Fruit fly (Drosophila melanogaster) whole organism, embryonic: ENCODE results near the gene Atat.

Experiments
- Ada2b ChIP-seq: fragments of 200-800 bp; sonication (Bioruptor generic); IDR thresholded peaks from 2 replicates; pipeline ENCODE4 v1.3.6; 2022; ENCODE audit warnings: missing biosample characterization, missing genetic modification characterization
- Adf1 ChIP-seq: fragments of 200-800 bp; sonication (Bioruptor generic); IDR thresholded peaks from 2 replicates; pipeline ENCODE4 v1.3.6; 2022; ENCODE audit warnings: missing biosample characterization, missing genetic modification characterization
- Aef1 ChIP-seq: fragments of 200-800 bp; sonication (Bioruptor generic); IDR thresholded peaks from 3 replicates; pipeline ENCODE4 v1.3.6; 2022; ENCODE audit warnings: missing biosample characterization, missing genetic modification characterization
- B-H1 ChIP-seq: fragments of 200-800 bp; sonication (Bioruptor generic); IDR thresholded peaks from 3 replicates; pipeline ENCODE4 v1.3.6; 2022; ENCODE audit warnings: missing biosample characterization, missing genetic modification characterization
- B-H2 ChIP-seq: fragments of 200-800 bp; sonication (Bioruptor generic); optimal IDR thresholded peaks from 2 replicates; lab custom pipeline; 2018; ENCODE audit warnings: missing biosample characterization, mild to moderate bottlenecking, missing genetic modification characterization
- CG10654 ChIP-seq: fragments of 200-800 bp; sonication (Bioruptor generic); optimal IDR thresholded peaks from 2 replicates; lab custom pipeline; 2016; ENCODE audit warnings: missing biosample characterization, missing genetic modification characterization
- CG13894 ChIP-seq: fragments of 200-800 bp; sonication (Bioruptor generic); optimal IDR thresholded peaks from 3 replicates; lab custom pipeline; 2018; ENCODE audit warnings: missing biosample characterization, mild to moderate bottlenecking, missing genetic modification characterization, moderate library complexity
- CG14667 ChIP-seq: fragments of 200-800 bp; sonication (Bioruptor generic); IDR thresholded peaks from 2 replicates; pipeline ENCODE4 v1.3.6; 2022; ENCODE audit warnings: missing biosample characterization, missing genetic modification characterization
- CG1529 ChIP-seq: fragments of 200-800 bp; sonication (Bioruptor generic); optimal IDR thresholded peaks from 3 replicates; lab custom pipeline; 2018; ENCODE audit warnings: missing biosample characterization, missing genetic modification characterization
- CG15479 ChIP-seq: fragments of 200-800 bp; sonication (Bioruptor generic); optimal IDR thresholded peaks from 3 replicates; lab custom pipeline; 2019; ENCODE audit warnings: missing biosample characterization, mild to moderate bottlenecking, missing genetic modification characterization, moderate library complexity
- CG17829 ChIP-seq: fragments of 200-800 bp; optimal IDR thresholded peaks from 2 replicates; lab custom pipeline; 2019; ENCODE audit warnings: missing biosample characterization, mild to moderate bottlenecking, missing genetic modification characterization, moderate library complexity
- CG30020 ChIP-seq: fragments of 200-800 bp; optimal IDR thresholded peaks from 2 replicates; lab custom pipeline; 2019; ENCODE audit warnings: missing biosample characterization, mild to moderate bottlenecking, missing genetic modification characterization, moderate library complexity
- CG32772 ChIP-seq: fragments of 200-800 bp; sonication (Bioruptor generic); IDR thresholded peaks from 2 replicates; pipeline ENCODE4 v1.3.6; 2022; ENCODE audit warnings: missing biosample characterization, missing genetic modification characterization
- CG3847 ChIP-seq: fragments of 200-800 bp; sonication (Bioruptor generic); IDR thresholded peaks from 2 replicates; pipeline ENCODE4 v1.3.6; 2022; ENCODE audit warnings: missing biosample characterization, missing genetic modification characterization
- CG6765 ChIP-seq: fragments of 200-800 bp; sonication (Bioruptor generic); optimal IDR thresholded peaks from 3 replicates; lab custom pipeline; 2017; ENCODE audit warnings: missing biosample characterization, mild to moderate bottlenecking, missing genetic modification characterization
- CG7839 ChIP-seq: fragments of 200-800 bp; sonication (Bioruptor generic); optimal IDR thresholded peaks from 3 replicates; lab custom pipeline; 2018; ENCODE audit warnings: missing biosample characterization, mild to moderate bottlenecking, missing genetic modification characterization, moderate library complexity
- CG8388 ChIP-seq: fragments of 200-800 bp; sonication (Bioruptor generic); optimal IDR thresholded peaks from 2 replicates; lab custom pipeline; 2019; ENCODE audit warnings: missing biosample characterization, mild to moderate bottlenecking, missing genetic modification characterization, moderate library complexity
- Dfd ChIP-seq, 2 experiments: fragments of >200 bp; optimal IDR thresholded peaks; 2 replicates each; lab custom pipeline; 2017; ENCODE audit warnings: missing biosample characterization in 2 of 2, missing genetic modification characterization in 2 of 2
- Dll ChIP-seq: fragments of 200-800 bp; sonication (Bioruptor generic); IDR thresholded peaks from 4 replicates; pipeline ENCODE4 v1.3.6; 2022; ENCODE audit warnings: missing biosample characterization, missing genetic modification characterization; ENCODE audit not compliant: partially characterized antibody
- Eip74EF ChIP-seq, 2 experiments: fragments of 200-800 bp in 1 of 2; fragments of >200 bp in 1 of 2; sonication (Bioruptor generic) in 1 of 2; optimal IDR thresholded peaks; 2 replicates each; lab custom pipeline; 2017 to 2019; ENCODE audit warnings: missing biosample characterization in 2 of 2, missing genetic modification characterization in 2 of 2, mild to moderate bottlenecking in 1 of 2, moderate library complexity in 1 of 2
- Fer3 ChIP-seq: fragments of 200-800 bp; sonication (Bioruptor generic); optimal IDR thresholded peaks from 2 replicates; lab custom pipeline; 2018; ENCODE audit warnings: missing biosample characterization, mild to moderate bottlenecking, missing genetic modification characterization, moderate library complexity
- Gug ChIP-seq: fragments of 200-800 bp; sonication (Bioruptor generic); IDR thresholded peaks from 4 replicates; pipeline ENCODE4 v1.3.6; 2022; ENCODE audit warnings: missing biosample characterization, missing genetic modification characterization
- H15 ChIP-seq: fragments of 200-800 bp; sonication (Bioruptor generic); IDR thresholded peaks from 3 replicates; pipeline ENCODE4 v1.3.6; 2022; ENCODE audit warnings: missing biosample characterization, missing genetic modification characterization
- HHEX ChIP-seq: fragments of 200-800 bp; sonication (Bioruptor generic); optimal IDR thresholded peaks from 3 replicates; lab custom pipeline; 2017; ENCODE audit warnings: missing biosample characterization, mild to moderate bottlenecking, missing genetic modification characterization, missing genetic modification reagents
- Hmx ChIP-seq: fragments of 200-800 bp; sonication (Bioruptor generic); optimal IDR thresholded peaks from 2 replicates; lab custom pipeline; 2016; ENCODE audit warnings: missing biosample characterization, missing genetic modification characterization
- NC2α ChIP-seq: fragments of 200-800 bp; sonication (Bioruptor generic); optimal IDR thresholded peaks from 2 replicates; lab custom pipeline; 2016; ENCODE audit warnings: missing biosample characterization, missing genetic modification characterization
- Nf-YB ChIP-seq: fragments of 200-800 bp; sonication (Bioruptor generic); optimal IDR thresholded peaks from 3 replicates; lab custom pipeline; 2019; ENCODE audit warnings: missing biosample characterization, mild to moderate bottlenecking, missing genetic modification characterization, moderate library complexity
- Optix ChIP-seq: fragments of 200-800 bp; sonication (Bioruptor generic); IDR thresholded peaks from 3 replicates; pipeline ENCODE4 v1.3.6; 2022; ENCODE audit warnings: missing biosample characterization, missing genetic modification characterization
- Pdp1 ChIP-seq, 2 experiments: fragments of 200-800 bp; sonication (Bioruptor generic); optimal IDR thresholded peaks; 3 replicates each; lab custom pipeline; 2016; ENCODE audit warnings: missing biosample characterization in 2 of 2, missing genetic modification characterization in 2 of 2, mild to moderate bottlenecking in 1 of 2, moderate library complexity in 1 of 2
- Sox100B ChIP-seq: fragments of 200-800 bp; sonication (Bioruptor generic); optimal IDR thresholded peaks from 3 replicates; lab custom pipeline; 2018; ENCODE audit warnings: missing biosample characterization, mild to moderate bottlenecking, missing genetic modification characterization
- TFAM ChIP-seq: fragments of 200-800 bp; sonication (Bioruptor generic); optimal IDR thresholded peaks from 2 replicates; lab custom pipeline; 2017; ENCODE audit warnings: missing biosample characterization, missing genetic modification characterization, inconsistent platforms
- cg ChIP-seq: fragments of 200-800 bp; sonication (Bioruptor generic); optimal IDR thresholded peaks from 3 replicates; lab custom pipeline; 2019; ENCODE audit warnings: missing biosample characterization, mild to moderate bottlenecking, missing genetic modification characterization, moderate library complexity
- dpn ChIP-seq, 2 experiments: fragments of 200-800 bp; sonication (Bioruptor generic); optimal IDR thresholded peaks; 3 replicates each; lab custom pipeline; 2016; ENCODE audit warnings: missing biosample characterization in 2 of 2, missing genetic modification characterization in 2 of 2
- emc ChIP-seq: fragments of 200-800 bp; sonication (Bioruptor generic); optimal IDR thresholded peaks from 2 replicates; lab custom pipeline; 2016; ENCODE audit warnings: missing biosample characterization, missing genetic modification characterization
- ewg ChIP-seq: fragments of 200-800 bp; sonication (Bioruptor generic); optimal IDR thresholded peaks from 3 replicates; lab custom pipeline; 2017; ENCODE audit warnings: mild to moderate bottlenecking, missing biosample characterization, missing genetic modification reagents, missing genetic modification characterization
- exex ChIP-seq: fragments of 200-800 bp; sonication (Bioruptor generic); optimal IDR thresholded peaks from 4 replicates; lab custom pipeline; 2018; ENCODE audit warnings: missing biosample characterization, mild to moderate bottlenecking, missing genetic modification characterization, moderate library complexity
- fd102C ChIP-seq: fragments of 200-800 bp; sonication (Bioruptor generic); optimal IDR thresholded peaks from 2 replicates; lab custom pipeline; 2018; ENCODE audit warnings: missing biosample characterization, mild to moderate bottlenecking, missing genetic modification characterization, moderate library complexity
- fru ChIP-seq: fragments of >200 bp; optimal IDR thresholded peaks from 2 replicates; lab custom pipeline; 2017
- ftz-f1 ChIP-seq: fragments of 200-800 bp; sonication (Bioruptor generic); optimal IDR thresholded peaks from 2 replicates; lab custom pipeline; 2016; ENCODE audit warnings: missing biosample characterization, missing genetic modification characterization
- hth ChIP-seq: fragments of >200 bp; optimal IDR thresholded peaks from 2 replicates; lab custom pipeline; 2017; ENCODE audit warnings: inconsistent platforms
- ind ChIP-seq: fragments of 200-800 bp; sonication (Bioruptor generic); optimal IDR thresholded peaks from 3 replicates; lab custom pipeline; 2016; ENCODE audit warnings: missing biosample characterization, missing genetic modification characterization
- insv ChIP-seq, 2 experiments: fragments of 200-800 bp; sonication (Bioruptor generic); optimal IDR thresholded peaks; 3 replicates each; lab custom pipeline; 2016 to 2018; ENCODE audit warnings: missing biosample characterization in 2 of 2, missing genetic modification characterization in 2 of 2
- otp ChIP-seq: fragments of 200-800 bp; sonication (Bioruptor generic); IDR thresholded peaks from 3 replicates; pipeline ENCODE4, ENCODE4 v1.3.6; 2022; ENCODE audit warnings: missing biosample characterization, missing genetic modification characterization
- p53 ChIP-seq: fragments of 200-800 bp; sonication (Bioruptor generic); optimal IDR thresholded peaks from 2 replicates; lab custom pipeline; 2016; ENCODE audit warnings: missing biosample characterization, missing genetic modification characterization
- pb ChIP-seq: fragments of 200-800 bp; sonication (Bioruptor generic); optimal IDR thresholded peaks from 3 replicates; lab custom pipeline; 2016; ENCODE audit warnings: missing biosample characterization, missing genetic modification characterization
- pita ChIP-seq: fragments of 200-800 bp; sonication (Bioruptor generic); optimal IDR thresholded peaks from 2 replicates; lab custom pipeline; 2017; ENCODE audit warnings: missing biosample characterization, mild to moderate bottlenecking, missing genetic modification characterization
- rib ChIP-seq: fragments of 200-800 bp; sonication (Bioruptor generic); IDR thresholded peaks from 2 replicates; pipeline ENCODE4 v1.3.6; 2022; ENCODE audit warnings: missing biosample characterization, missing genetic modification characterization
- so ChIP-seq: fragments of 200-800 bp; sonication (Bioruptor generic); IDR thresholded peaks from 3 replicates; pipeline ENCODE4 v1.3.6; 2022; ENCODE audit warnings: missing biosample characterization, missing genetic modification characterization
- trem ChIP-seq: fragments of 200-800 bp; optimal IDR thresholded peaks from 3 replicates; lab custom pipeline; 2019; ENCODE audit warnings: missing biosample characterization, mild to moderate bottlenecking, missing genetic modification characterization, moderate library complexity
- yki ChIP-seq: fragments of >200 bp; optimal IDR thresholded peaks from 3 replicates; lab custom pipeline; 2018

Atat gene

DNA sequence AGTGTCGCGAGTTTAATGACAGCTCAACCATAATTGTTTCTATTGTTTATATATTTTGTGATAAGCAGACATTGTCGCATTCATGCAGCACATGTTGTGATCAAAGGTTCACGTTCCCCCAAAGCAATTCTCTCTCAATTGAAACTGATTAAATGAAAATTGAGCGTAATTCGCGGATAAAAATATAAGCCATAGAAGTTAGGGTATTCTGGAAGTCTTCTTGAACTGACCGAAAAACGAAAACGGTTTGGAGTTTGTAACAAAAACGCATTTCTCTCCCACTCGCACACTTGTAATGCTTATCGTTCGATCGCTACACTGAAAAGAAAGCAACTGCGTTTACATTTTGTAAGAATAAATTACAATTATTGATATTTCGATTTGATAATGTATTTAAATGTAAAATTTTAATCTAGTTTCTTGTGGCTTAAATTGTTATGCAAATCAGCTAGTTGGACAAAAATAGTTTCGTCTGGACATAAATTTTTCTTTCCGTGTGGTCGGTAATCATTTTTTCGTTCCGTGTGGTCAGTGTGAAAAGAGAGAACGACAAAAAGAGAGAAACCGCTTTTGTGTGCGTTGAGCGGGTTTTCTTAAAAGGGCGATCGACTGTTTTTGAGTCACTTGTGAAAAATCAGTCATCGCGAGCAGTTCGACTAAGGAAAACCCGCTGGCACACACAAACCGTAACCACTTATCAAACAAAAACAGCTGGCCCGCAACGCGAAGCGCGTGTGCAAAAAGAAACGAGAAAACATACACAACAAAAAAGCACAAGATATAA, 3.7 kb downstream of the Atat start, which contains the start of gene aay (continued):
- peak; percentile 98 for TF ChIP-seq HHEX (GFP tag; lab: Kevin White, UChicago)
- TF ChIP-seq CG13894 (tag; lab: Kevin White, UChicago) = peak; percentile 97
- TF ChIP-seq B-H2 (GFP tag; lab: Kevin White, UChicago) = peak; percentile 94
- TF ChIP-seq Fer3 (tag; lab: Kevin White, UChicago) = peak; percentile 99
- peak; percentile 89 for TF ChIP-seq CG30020 (tag; lab: Kevin White, UChicago)
- TF ChIP-seq NC2α (GFP tag; lab: Kevin White, UChicago) = peak; percentile 97
- TF ChIP-seq ind = peak; percentile 99
- TF ChIP-seq so (GFP tag; lab: Robert Waterston, UW) = peak; percentile 98
- TF ChIP-seq hth (lab: Kevin White, UChicago) = no peak
- no peak for TF ChIP-seq fru
- TF ChIP-seq dpn (GFP tag; optimal IDR thresholded peaks at IDR 0.05; lab: Kevin White, UChicago) = peak; percentile 98 to 99
- peak; percentile 98 for TF ChIP-seq CG6765 (GFP tag; lab: Kevin White, UChicago)
- TF ChIP-seq exex (tag; lab: Kevin White, UChicago) = peak; percentile 94
- peak; percentile 97 for TF ChIP-seq B-H1 (GFP tag; lab: Robert Waterston, UW)
- peak; percentile 84 for TF ChIP-seq cg (GFP tag; lab: Kevin White, UChicago)
- TF ChIP-seq Gug (GFP tag; lab: Robert Waterston, UW) = peak; percentile 97
- TF ChIP-seq trem (tag; lab: Kevin White, UChicago) = peak; percentile 97
- TF ChIP-seq TFAM (GFP tag; lab: Kevin White, UChicago) = peak; percentile 92
- peak; percentile 97 for TF ChIP-seq ewg (GFP tag; lab: Kevin White, UChicago)
- peak in 1 of 2 experiments; percentile 100 for TF ChIP-seq Eip74EF (GFP tag; optimal IDR thresholded peaks at IDR 0.05; lab: Kevin White, UChicago)
- TF ChIP-seq Dll (GFP tag; lab: Robert Waterston, UW) = 0 out of 4 replicates have a peak, but pooled peaks have one; percentile 18
- peak; percentile 96 for TF ChIP-seq Hmx (GFP tag; lab: Kevin White, UChicago)
- TF ChIP-seq fd102C (GFP tag; lab: Kevin White, UChicago) = peak; percentile 98
- TF ChIP-seq pita (GFP tag; lab: Kevin White, UChicago) = no peak
- peak; percentile 83 for TF ChIP-seq ftz-f1
- TF ChIP-seq otp (GFP tag; lab: Robert Waterston, UW) = peak; percentile 97
- TF ChIP-seq yki = no peak
- TF ChIP-seq insv (GFP tag; optimal IDR thresholded peaks at IDR 0.05; lab: Kevin White, UChicago) = peak; percentile 66 to 81
- peak; percentile 71 for TF ChIP-seq CG15479 (GFP tag; lab: Kevin White, UChicago)
- peak; percentile 98 for TF ChIP-seq CG10654 (GFP tag; lab: Kevin White, UChicago)
- peak; percentile 96 for TF ChIP-seq CG14667 (GFP tag; lab: Robert Waterston, UW)
- TF ChIP-seq pb (GFP tag; lab: Kevin White, UChicago) = peak; percentile 97
- peak; percentile 98 for TF ChIP-seq Ada2b (GFP tag; lab: Robert Waterston, UW)
- peak; percentile 96 to 98 for TF ChIP-seq Pdp1 (GFP tag; optimal IDR thresholded peaks at IDR 0.05; lab: Kevin White, UChicago)
- TF ChIP-seq H15 = peak; percentile 97
- peak; percentile 98 for TF ChIP-seq Aef1
- peak; percentile 98 for TF ChIP-seq CG3847
- TF ChIP-seq p53 (GFP tag; lab: Kevin White, UChicago) = peak; percentile 47
- TF ChIP-seq CG7839 = peak; percentile 99
- peak; percentile 99 for TF ChIP-seq CG8388 (GFP tag; lab: Kevin White, UChicago)
- TF ChIP-seq Adf1 = peak; percentile 87
- peak; percentile 99 for TF ChIP-seq Sox100B (GFP tag; lab: Kevin White, UChicago)
- peak; percentile 95 for TF ChIP-seq Optix
- TF ChIP-seq Nf-YB (GFP tag; lab: Kevin White, UChicago) = peak; percentile 92
- peak in 1 of 2 experiments; percentile 86 for TF ChIP-seq Dfd (GFP tag; optimal IDR thresholded peaks at IDR 0.05; lab: Kevin White, UChicago)
- TF ChIP-seq CG17829 (tag; lab: Kevin White, UChicago) = peak; percentile 99
- peak; percentile 94 for TF ChIP-seq emc
- peak; percentile 97 for TF ChIP-seq rib (GFP tag; lab: Robert Waterston, UW)
- peak; percentile 99 for TF ChIP-seq CG1529 (GFP tag; lab: Kevin White, UChicago)
- TF ChIP-seq CG32772 (GFP tag; lab: Robert Waterston, UW) = peak; percentile 98
